Worm (Caenorhabditis elegans) whole organism, young adult: ENCODE measurements around the gene srx-131.

ENCODE experiments used
- B0019.2 ChIP-seq: fragments of 200-800 bp; sonication (Bioruptor generic); conservative IDR thresholded peaks from 2 replicates; pipeline ENCODE4 v1.3.6; 2022; ENCODE audit warnings: missing genetic modification reagents, missing genetic modification characterization, missing compliant biosample characterization
- B0336.3 ChIP-seq: fragments of 200-800 bp; sonication (Bioruptor generic); IDR thresholded peaks from 2 replicates; pipeline ENCODE4 v1.3.6; 2022; ENCODE audit warnings: missing genetic modification characterization, missing compliant biosample characterization
- K11D2.4 ChIP-seq: fragments of 200-800 bp; sonication (Bioruptor generic); IDR thresholded peaks from 2 replicates; pipeline ENCODE4 v1.3.6; 2022; ENCODE audit warnings: missing genetic modification reagents, missing genetic modification characterization, missing compliant biosample characterization
- atf-7 ChIP-seq: sonication (generic microtip); optimal IDR thresholded peaks from 2 replicates; lab custom pipeline; 2017; ENCODE audit warnings: mild to moderate bottlenecking, missing genetic modification characterization, missing compliant biosample characterization
- attf-5 ChIP-seq: fragments of 200-800 bp; sonication (Bioruptor generic); optimal IDR thresholded peaks from 2 replicates; lab custom pipeline; 2018; ENCODE audit warnings: mild to moderate bottlenecking, missing genetic modification characterization, missing compliant biosample characterization
- attf-6 ChIP-seq: fragments of 200-800 bp; sonication (Bioruptor generic); IDR thresholded peaks from 2 replicates; pipeline ENCODE4 v1.3.6; 2022; ENCODE audit warnings: missing genetic modification reagents, missing genetic modification characterization, missing compliant biosample characterization
- bed-1 ChIP-seq: fragments of 200-800 bp; sonication (Bioruptor generic); IDR thresholded peaks from 2 replicates; pipeline ENCODE4 v1.3.6; 2022; ENCODE audit warnings: missing genetic modification reagents, missing genetic modification characterization, missing compliant biosample characterization
- cebp-1 ChIP-seq, 2 experiments: fragments of 200-800 bp in 1 of 2; sonication (Bioruptor generic) in 1 of 2; sonication (generic microtip) in 1 of 2; IDR thresholded peaks in 1 of 2; optimal IDR thresholded peaks in 1 of 2; 2 replicates each; pipeline versions ENCODE4 v1.3.6 to Lab custom; 2017 to 2022; ENCODE audit warnings: missing compliant biosample characterization in 2 of 2, missing genetic modification characterization in 2 of 2, mild to moderate bottlenecking in 1 of 2, missing genetic modification reagents in 1 of 2, moderate library complexity in 1 of 2
- ceh-27 ChIP-seq: fragments of 200-800 bp; sonication (Bioruptor generic); optimal IDR thresholded peaks from 2 replicates; lab custom pipeline; 2018; ENCODE audit warnings: mild to moderate bottlenecking, missing genetic modification characterization, moderate library complexity, missing compliant biosample characterization
- dox-1 ChIP-seq: fragments of 200-800 bp; sonication (Bioruptor generic); IDR thresholded peaks from 2 replicates; pipeline ENCODE4 v1.3.6; 2022; ENCODE audit warnings: missing genetic modification reagents, missing genetic modification characterization, missing compliant biosample characterization
- dpff-1 ChIP-seq: sonication (generic microtip); optimal IDR thresholded peaks from 2 replicates; lab custom pipeline; 2017; ENCODE audit warnings: mild to moderate bottlenecking, missing genetic modification characterization, missing compliant biosample characterization
- dpl-1 ChIP-seq: fragments of 150-350 bp; optimal IDR thresholded peaks from 2 replicates; lab custom pipeline; 2014; ENCODE audit warnings: missing biosample characterization, missing genetic modification reagents, missing genetic modification characterization
- him-1 ChIP-seq: sonication (generic microtip); optimal IDR thresholded peaks from 2 replicates; lab custom pipeline; 2016; ENCODE audit warnings: missing genotype, missing genetic modification reagents, missing genetic modification characterization, missing compliant biosample characterization
- lin-35 ChIP-seq, 3 experiments: fragments of 150-350 bp in 2 of 3; sonication (generic microtip) in 1 of 3; optimal IDR thresholded peaks; 2 replicates each; lab custom pipeline; 2014 to 2018; ENCODE audit warnings: missing biosample characterization in 3 of 3, missing genetic modification characterization in 3 of 3, missing genetic modification reagents in 3 of 3
- lin-40 ChIP-seq: sonication (generic microtip); optimal IDR thresholded peaks from 2 replicates; lab custom pipeline; 2016; ENCODE audit warnings: missing genetic modification characterization, mild to moderate bottlenecking, missing compliant biosample characterization, missing genotype, missing genetic modification reagents
- lin-54 ChIP-seq: fragments of 200-800 bp; sonication (Bioruptor generic); optimal IDR thresholded peaks from 2 replicates; lab custom pipeline; 2018; ENCODE audit warnings: mild to moderate bottlenecking, missing genetic modification characterization, missing compliant biosample characterization
- madf-10 ChIP-seq: sonication (generic microtip); optimal IDR thresholded peaks from 2 replicates; lab custom pipeline; 2016; ENCODE audit warnings: mild to moderate bottlenecking, missing genetic modification characterization, missing compliant biosample characterization
- mcd-1 ChIP-seq: fragments of 200-800 bp; sonication (Bioruptor generic); IDR thresholded peaks from 2 replicates; pipeline ENCODE4 v1.3.6; 2022; ENCODE audit warnings: missing genetic modification reagents, missing genetic modification characterization, missing compliant biosample characterization
- nfya-1 ChIP-seq: sonication (generic microtip); optimal IDR thresholded peaks from 2 replicates; lab custom pipeline; 2017; ENCODE audit warnings: antibody characterized with exemption, missing compliant biosample characterization, missing genetic modification characterization, borderline replicate concordance; ENCODE audit not compliant: insufficient read depth
- nfyb-1 ChIP-seq: fragments of 200-800 bp; sonication (Bioruptor generic); IDR thresholded peaks from 2 replicates; pipeline ENCODE4 v1.3.6; 2022; ENCODE audit warnings: missing genetic modification reagents, missing genetic modification characterization, missing compliant biosample characterization
- nhr-120 ChIP-seq: fragments of 200-800 bp; sonication (Bioruptor generic); IDR thresholded peaks from 2 replicates; pipeline ENCODE4 v1.3.6; 2022; ENCODE audit warnings: missing genetic modification characterization, missing compliant biosample characterization
- nhr-27 ChIP-seq: fragments of 200-800 bp; sonication (Bioruptor generic); optimal IDR thresholded peaks from 2 replicates; lab custom pipeline; 2018; ENCODE audit warnings: mild to moderate bottlenecking, missing genetic modification characterization, moderate library complexity, missing compliant biosample characterization
- nhr-80 ChIP-seq: sonication (generic microtip); optimal IDR thresholded peaks from 2 replicates; lab custom pipeline; 2016; ENCODE audit warnings: missing genetic modification characterization, missing compliant biosample characterization
- pbrm-1 ChIP-seq: fragments of 200-800 bp; sonication (Bioruptor generic); IDR thresholded peaks from 2 replicates; pipeline ENCODE4 v1.3.6; 2022; ENCODE audit warnings: missing genetic modification reagents, missing genetic modification characterization, missing compliant biosample characterization
- sdz-38 ChIP-seq: sonication (generic microtip); optimal IDR thresholded peaks from 2 replicates; lab custom pipeline; 2016; ENCODE audit warnings: missing genotype, missing genetic modification characterization, missing compliant biosample characterization
- snpc-4 ChIP-seq, 5 experiments: fragments of 150-350 bp in 1 of 5; sonication (generic microtip) in 4 of 5; optimal IDR thresholded peaks; 2 replicates each; lab custom pipeline; 2014 to 2018; ENCODE audit warnings: missing genetic modification characterization in 5 of 5, missing biosample characterization in 3 of 5, antibody characterized with exemption in 2 of 5, mild to moderate bottlenecking in 2 of 5, missing compliant biosample characterization in 2 of 5, missing genotype in 2 of 5, moderate library complexity in 2 of 5, missing genetic modification reagents in 1 of 5
- tlf-1 ChIP-seq: fragments of 200-800 bp; sonication (Bioruptor generic); optimal IDR thresholded peaks from 2 replicates; lab custom pipeline; 2018; ENCODE audit warnings: mild to moderate bottlenecking, missing genetic modification characterization, missing compliant biosample characterization
- ztf-22 ChIP-seq: fragments of 200-800 bp; sonication (Bioruptor generic); optimal IDR thresholded peaks from 2 replicates; lab custom pipeline; 2018; ENCODE audit warnings: mild to moderate bottlenecking, missing genetic modification characterization, moderate library complexity, missing compliant biosample characterization
- ztf-26 ChIP-seq: sonication (generic microtip); optimal IDR thresholded peaks from 2 replicates; lab custom pipeline; 2017; ENCODE audit warnings: missing genetic modification characterization, missing compliant biosample characterization
- ztf-28 ChIP-seq: fragments of 200-800 bp; sonication (Bioruptor generic); IDR thresholded peaks from 2 replicates; pipeline ENCODE4 v1.3.6; 2022; ENCODE audit warnings: missing genetic modification reagents, missing genetic modification characterization, missing compliant biosample characterization
- ztf-6 ChIP-seq: fragments of 200-800 bp; sonication (Bioruptor generic); IDR thresholded peaks from 2 replicates; pipeline ENCODE4 v1.3.6; 2022; ENCODE audit warnings: missing genetic modification reagents, missing genetic modification characterization, missing compliant biosample characterization

The srx-131 gene

ce11 chrV:13889516-13889915 lies 44.3 kb downstream of the srx-131 start, which contains the start of gene spp-12:
Gene spp-12, plus strand, starts transcription at chrV:13889816.
- TF ChIP-seq B0336.3: no peak
- no peak for TF ChIP-seq bed-1 (GFP tag; lab: Robert Waterston, UW)
- TF ChIP-seq cebp-1 (GFP tag; IDR thresholded peaks at IDR 0.05; lab: Robert Waterston, UW): no peak
- TF ChIP-seq cebp-1 (tag; optimal IDR thresholded peaks at IDR 0.05; lab: Kevin White, UChicago): no peak
- TF ChIP-seq B0019.2 (GFP tag; lab: Robert Waterston, UW): no peak
- TF ChIP-seq nhr-27 (tag; lab: Kevin White, UChicago): no peak
- TF ChIP-seq sdz-38 (tag; lab: Kevin White, UChicago): no peak
- no peak for TF ChIP-seq nfyb-1 (GFP tag; lab: Robert Waterston, UW)
- TF ChIP-seq ztf-6 (GFP tag; lab: Robert Waterston, UW): no peak
- no peak for TF ChIP-seq attf-6 (GFP tag; lab: Robert Waterston, UW)
- TF ChIP-seq him-1 (tag; lab: Kevin White, UChicago): no peak
- TF ChIP-seq ceh-27: no peak

ce11 chrV:13890473-13890872 lies 45.2 kb downstream of the srx-131 start, which contains the start of gene lbp-8:
Gene lbp-8, plus strand, starts transcription at chrV:13890773.
- TF ChIP-seq ztf-28 (GFP tag; lab: Robert Waterston, UW): no peak

- TF ChIP-seq nhr-80 (peak; percentile 52), nhr-120 (GFP tag; lab: Robert Waterston, UW) (no peak), nfya-1 (no peak), pbrm-1 (no peak), dpff-1 (tag; lab: Kevin White, UChicago) (no peak), dpl-1 (GFP tag; lab: Kevin White, UChicago) (no peak)
Measured at ce11 chrV:13891489-13891888, 46.3 kb downstream of the srx-131 start.

- no peak for TF ChIP-seq snpc-4 (GFP tag; optimal IDR thresholded peaks at IDR 0.05; lab: Kevin White, UChicago)
- no peak for TF ChIP-seq snpc-4 (tag; optimal IDR thresholded peaks at IDR 0.05; lab: Kevin White, UChicago)
- peak; percentile 86 for TF ChIP-seq nhr-80
- no peak for TF ChIP-seq tlf-1
- peak; percentile 53 for TF ChIP-seq mcd-1
- TF ChIP-seq K11D2.4 (GFP tag; lab: Robert Waterston, UW): no peak
- TF ChIP-seq lin-40 (tag; lab: Kevin White, UChicago): peak; percentile 47
- TF ChIP-seq attf-5 (GFP tag; lab: Kevin White, UChicago): peak; percentile 1
- TF ChIP-seq atf-7 (tag; lab: Kevin White, UChicago): peak; percentile 65
- TF ChIP-seq ztf-26 (tag; lab: Kevin White, UChicago): peak; percentile 40
- peak in 1 of 3 experiments; percentile 29 for TF ChIP-seq lin-35 (GFP tag; optimal IDR thresholded peaks at IDR 0.05; lab: Kevin White, UChicago)
- no peak for TF ChIP-seq madf-10 (tag; lab: Kevin White, UChicago)
- no peak for TF ChIP-seq lin-54
Measured at ce11 chrV:13892457-13893375, 47.5 kb downstream of the srx-131 start, which contains the start of gene sptl-3. Gene sptl-3, plus strand, starts transcription at chrV:13893325.

ce11 chrV:13893583-13893982 lies 48.3 kb downstream of the srx-131 start:
- TF ChIP-seq dox-1 (peak; percentile 67), cebp-1 (GFP tag; IDR thresholded peaks at IDR 0.05; lab: Robert Waterston, UW) (no peak), cebp-1 (tag; optimal IDR thresholded peaks at IDR 0.05; lab: Kevin White, UChicago) (peak; percentile 1), nhr-80 (peak; percentile 86), ztf-22 (GFP tag; lab: Kevin White, UChicago) (no peak)
